Fruit fly (Drosophila melanogaster): Measurements from ENCODE around the gene RhoL.

RhoL gene

DNA sequence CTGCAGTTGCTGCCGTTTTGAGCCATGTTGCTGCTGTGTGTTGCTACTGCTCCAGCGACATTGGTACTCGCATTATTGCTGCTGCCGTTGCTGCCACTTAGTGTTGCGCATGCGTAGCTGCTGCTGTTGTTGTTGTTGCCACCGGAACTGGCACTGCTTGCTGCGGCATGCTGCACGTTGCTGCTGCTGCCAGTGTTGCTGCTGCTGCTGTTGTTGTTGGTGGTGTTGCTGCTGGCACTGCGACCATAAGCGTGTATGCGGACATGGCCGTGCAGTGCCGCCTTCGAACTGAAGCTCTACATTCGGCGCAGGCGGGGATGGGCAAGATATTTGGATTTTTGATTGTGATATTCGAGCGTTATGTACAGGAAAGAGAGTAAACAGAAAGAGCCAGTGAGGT, 34.3 kb downstream of the RhoL start:
- TF ChIP-seq CG3407 (GFP tag; optimal IDR thresholded peaks at IDR 0.05) = no peak
- TF ChIP-seq gcm2 (GFP tag; optimal IDR thresholded peaks at IDR 0.05) = no peak
- peak; percentile 80 for TF ChIP-seq Ets65A (GFP tag)
- no peak for TF ChIP-seq croc (GFP tag; conservative IDR thresholded peaks at IDR 0.05)
- no peak for TF ChIP-seq Dfd (GFP tag; optimal IDR thresholded peaks at IDR 0.05)
- TF ChIP-seq CG6813 (GFP tag; optimal IDR thresholded peaks at IDR 0.05) = no peak
- TF ChIP-seq PHDP (tag; optimal IDR thresholded peaks at IDR 0.05) = no peak
- no peak for TF ChIP-seq gsb (GFP tag; IDR thresholded peaks at IDR 0.05)

DNA sequence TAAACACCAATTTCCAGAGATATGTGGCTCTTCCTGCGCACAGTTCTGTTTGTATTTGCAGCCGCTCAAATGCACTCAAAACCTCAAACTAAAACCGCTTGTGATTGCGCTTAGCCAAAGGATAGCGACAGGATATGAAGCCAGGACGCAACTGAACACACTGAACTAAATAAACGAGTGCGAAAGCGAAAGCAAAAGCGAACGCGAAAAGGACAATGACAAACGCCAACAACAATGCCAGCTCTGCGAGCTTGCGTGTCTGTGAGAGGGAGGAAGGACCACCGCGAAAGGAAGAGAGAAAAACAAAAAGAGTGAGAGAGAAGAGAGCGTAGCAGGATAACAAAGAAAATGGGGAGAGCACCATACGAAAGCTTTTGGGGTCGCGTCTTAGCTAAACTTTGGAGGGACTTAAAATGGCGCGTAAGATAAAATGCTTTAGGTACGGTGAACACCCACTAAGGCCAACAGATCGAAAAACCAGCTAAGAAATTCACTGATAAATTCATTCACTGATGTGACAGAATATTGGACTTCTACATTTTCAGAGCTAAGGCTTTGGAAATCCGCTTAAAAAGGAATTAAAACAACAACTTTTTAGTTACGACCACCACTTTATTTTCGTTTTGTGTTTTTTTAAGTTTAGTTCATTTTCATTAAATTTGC, 41.8 kb downstream of the RhoL start, which contains the start of gene GstZ2:
TSS of gene GstZ2 (minus strand) at position 165 of the 663 bp plus-strand sequence.
- TF ChIP-seq CG13624 (GFP tag; optimal IDR thresholded peaks at IDR 0.05) (no peak), sens (GFP tag) (peak; percentile 37), Hmr (GFP tag; optimal IDR thresholded peaks at IDR 0.05) (peak; percentile 23), E2f2 (GFP tag; IDR thresholded peaks at IDR 0.05) (peak; percentile 48), seq (GFP tag; IDR thresholded peaks at IDR 0.05) (peak; percentile 40; the same call in 1 of the 2 replicates), Med (GFP tag) (peak; percentile 58), E2f1 (GFP tag; IDR thresholded peaks at IDR 0.05) (peak; percentile 48), row (GFP tag; IDR thresholded peaks at IDR 0.05) (peak; percentile 56), psq (GFP tag; optimal IDR thresholded peaks at IDR 0.05) (peak; percentile 61), phol (tag; optimal IDR thresholded peaks at IDR 0.05) (peak; percentile 39), shn (GFP tag; optimal IDR thresholded peaks at IDR 0.05) (no peak), pzg (GFP tag; optimal IDR thresholded peaks at IDR 0.05) (peak; percentile 12), Dp (GFP tag; optimal IDR thresholded peaks at IDR 0.05) (peak; percentile 45), CG14667 (GFP tag; IDR thresholded peaks at IDR 0.05) (0 out of 2 replicates have a peak, but pooled peaks have one; percentile 5), grau (tag; optimal IDR thresholded peaks at IDR 0.05) (peak; percentile 72), hkb (optimal IDR thresholded peaks at IDR 0.05) (no peak), hkb (GFP tag; IDR thresholded peaks at IDR 0.05) (0 out of 2 replicates have a peak, but pooled peaks have one; percentile 22), Trl (optimal IDR thresholded peaks at IDR 0.05) (peak; percentile 48 to 77), Trl (GFP tag; optimal IDR thresholded peaks at IDR 0.05) (peak; percentile 36), CG12219 (GFP tag; optimal IDR thresholded peaks at IDR 0.05) (no peak), Dbx (GFP tag; IDR thresholded peaks at IDR 0.05) (peak; percentile 17; the same call in 1 of the 3 replicates), z (GFP tag; IDR thresholded peaks at IDR 0.05) (peak; percentile 72), Dll (GFP tag; IDR thresholded peaks at IDR 0.05; ENCODE audit: partially characterized antibody) (no peak), CG11504 (tag; optimal IDR thresholded peaks at IDR 0.05) (peak; percentile 15), zf30C (GFP tag; optimal IDR thresholded peaks at IDR 0.05) (peak; percentile 4), ssp (GFP tag; IDR thresholded peaks at IDR 0.05) (no peak), CG16779 (GFP tag; IDR thresholded peaks at IDR 0.05) (peak; percentile 7)

DNA sequence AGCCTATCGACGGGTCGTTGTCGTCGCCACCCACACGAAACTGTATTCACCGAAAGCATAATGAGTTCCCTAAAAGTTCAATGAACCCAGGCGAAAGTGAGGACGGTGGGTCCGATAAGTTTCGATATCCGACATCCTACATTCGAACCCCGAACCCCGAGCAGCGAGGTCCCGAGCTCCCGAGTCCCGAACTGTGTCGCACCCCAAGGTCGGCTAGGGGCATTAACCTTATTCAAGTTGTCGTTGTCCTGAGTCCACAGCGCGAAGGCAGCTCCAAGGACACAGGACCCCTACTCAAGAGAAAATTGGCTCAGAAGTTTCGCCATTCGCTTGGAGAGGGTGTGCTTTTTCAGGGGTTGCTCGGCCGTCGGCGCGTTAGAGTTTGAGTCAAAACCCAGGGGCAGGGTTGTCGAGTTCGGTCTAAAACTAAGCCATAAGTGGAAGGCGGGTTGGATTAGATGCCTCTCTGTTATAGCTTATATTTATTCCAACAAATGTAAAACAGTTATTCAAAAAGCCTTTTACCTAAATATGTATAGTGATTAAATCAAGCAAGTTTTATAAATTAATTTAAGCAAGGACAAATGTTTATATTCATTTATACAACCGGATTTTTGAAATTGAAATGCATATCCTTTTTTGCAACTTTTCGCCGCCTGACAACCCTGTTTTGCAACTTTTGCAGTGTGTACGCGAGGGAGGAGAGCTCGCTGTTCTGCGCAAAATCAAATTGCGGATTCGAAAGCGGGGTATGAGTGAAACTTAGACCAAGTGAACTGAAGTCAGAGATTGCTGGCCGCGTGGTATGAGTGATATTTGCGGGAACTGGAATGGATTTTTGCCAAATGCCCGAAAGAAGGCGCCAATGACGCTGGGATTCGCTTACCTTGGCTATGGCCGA, 42.7 kb downstream of the RhoL start:
- TF ChIP-seq jing (GFP tag; optimal IDR thresholded peaks at IDR 0.05) (peak; percentile 18), slbo (GFP tag; IDR thresholded peaks at IDR 0.05) (peak; percentile 74), CG6765 (GFP tag; optimal IDR thresholded peaks at IDR 0.05) (peak; percentile 71), Usf (GFP tag; optimal IDR thresholded peaks at IDR 0.05) (peak; percentile 3), CG12219 (GFP tag; optimal IDR thresholded peaks at IDR 0.05) (peak; percentile 54), wor (GFP tag; IDR thresholded peaks at IDR 0.05) (peak; percentile 31; the same call in 1 of the 2 replicates), CG15011 (GFP tag; optimal IDR thresholded peaks at IDR 0.05) (peak; percentile 57), abd-A (tag; optimal IDR thresholded peaks at IDR 0.05) (no peak), CG5180 (GFP tag; optimal IDR thresholded peaks at IDR 0.05) (peak; percentile 49), Oli (tag; optimal IDR thresholded peaks at IDR 0.05) (peak; percentile 62), CG30403 (GFP tag; optimal IDR thresholded peaks at IDR 0.05) (peak; percentile 77), vfl (GFP tag; optimal IDR thresholded peaks at IDR 0.05) (peak; percentile 27), CG11695 (GFP tag; IDR thresholded peaks at IDR 0.05) (peak; percentile 72; the same call in 2 of the 3 replicates), CG1233 (GFP tag; optimal IDR thresholded peaks at IDR 0.05) (peak; percentile 62)
